Worm (Caenorhabditis elegans): ENCODE measurements around the gene perm-5.

perm-5 gene

DNA sequence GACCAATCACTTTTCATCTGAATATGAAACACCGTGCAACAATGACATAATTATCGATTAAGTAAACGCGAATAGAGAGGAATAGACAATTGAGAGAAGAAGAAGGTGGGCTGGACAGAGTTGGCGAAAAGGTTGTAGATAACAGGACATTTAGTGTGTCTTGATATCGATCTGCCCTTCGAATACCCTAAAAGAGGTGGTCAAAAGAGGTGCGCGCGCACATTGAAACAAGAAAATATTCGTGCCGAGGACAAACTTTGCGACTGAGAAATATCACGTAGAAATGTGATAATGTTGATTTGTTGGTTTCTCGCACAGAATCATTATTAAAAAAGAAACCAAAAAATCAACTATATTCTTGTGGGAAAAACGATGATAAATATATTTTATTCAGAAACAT is 46.6 kb upstream of the perm-5 start (continued):
- TF ChIP-seq D1046.2 (GFP tag; IDR thresholded peaks at IDR 0.05) (no peak), dmd-6 (GFP tag; IDR thresholded peaks at IDR 0.05) (peak; percentile 52), nhr-76 (tag; optimal IDR thresholded peaks at IDR 0.05) (no peak), tra-1 (GFP tag; IDR thresholded peaks at IDR 0.05) (no peak), rbr-2 (tag; optimal IDR thresholded peaks at IDR 0.05) (no peak), arid-1 (GFP tag; conservative IDR thresholded peaks at IDR 0.05) (no peak), ces-1 (GFP tag; optimal IDR thresholded peaks at IDR 0.05) (no peak), sdz-12 (GFP tag; optimal IDR thresholded peaks at IDR 0.05) (no peak), mxl-2 (GFP tag; conservative IDR thresholded peaks at IDR 0.05) (no peak)

DNA sequence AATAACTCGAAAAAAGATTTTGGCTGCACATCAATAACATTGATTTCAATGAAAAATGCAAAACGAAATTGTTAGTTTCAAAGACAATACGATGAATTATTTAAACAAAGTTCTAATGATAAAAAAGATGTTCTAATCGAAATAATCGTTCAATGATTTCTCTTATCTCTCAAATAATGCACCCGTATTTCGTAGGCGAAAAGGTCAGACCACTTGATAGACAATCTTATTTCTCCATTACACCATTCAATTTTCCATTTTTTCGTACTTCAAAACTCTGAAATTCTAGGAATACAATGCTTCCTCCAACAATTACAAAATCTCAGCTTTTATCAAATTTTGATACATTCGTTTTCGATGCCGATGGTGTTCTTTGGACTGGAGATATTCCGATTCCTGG is 40.8 kb upstream of the perm-5 start, which contains the start of gene C45E5.1:
TSS of gene C45E5.1 (plus strand) at position 290 of the 400 bp plus-strand sequence.
- no peak for TF ChIP-seq mdl-1 (tag; optimal IDR thresholded peaks at IDR 0.05)
- peak; percentile 40; the same call in 1 of the 2 replicates for TF ChIP-seq dmd-6 (GFP tag; IDR thresholded peaks at IDR 0.05)
- TF ChIP-seq lir-3 (tag; optimal IDR thresholded peaks at IDR 0.05) = no peak
- no peak for TF ChIP-seq daf-16 (GFP tag; optimal IDR thresholded peaks at IDR 0.05)
- TF ChIP-seq daf-16 (tag; optimal IDR thresholded peaks at IDR 0.05) = peak; percentile 56
- TF ChIP-seq dve-1 (tag; optimal IDR thresholded peaks at IDR 0.05; ENCODE audit: insufficient read depth) = peak; percentile 17
- peak; percentile 67 for TF ChIP-seq nhr-28 (tag; optimal IDR thresholded peaks at IDR 0.05)
- peak; percentile 10 for TF ChIP-seq nhr-77 (tag; optimal IDR thresholded peaks at IDR 0.05)
- TF ChIP-seq pqm-1 (tag; optimal IDR thresholded peaks at IDR 0.05) = peak; percentile 2
- no peak for TF ChIP-seq dmd-8 (GFP tag; IDR thresholded peaks at IDR 0.05)

- no peak for TF ChIP-seq nhr-10 (tag; optimal IDR thresholded peaks at IDR 0.05)
- no peak for TF ChIP-seq nhr-25 (tag; optimal IDR thresholded peaks at IDR 0.05; ENCODE audit: borderline replicate concordance, insufficient read depth)
- TF ChIP-seq ceh-32 (tag; optimal IDR thresholded peaks at IDR 0.05; ENCODE audit: poor library complexity) = no peak
- no peak for TF ChIP-seq spr-1 (tag; optimal IDR thresholded peaks at IDR 0.05)
- TF ChIP-seq daf-16 (GFP tag; optimal IDR thresholded peaks at IDR 0.05) = no peak
- TF ChIP-seq daf-16 (tag; optimal IDR thresholded peaks at IDR 0.05) = no peak
- TF ChIP-seq lin-13 (GFP tag; optimal IDR thresholded peaks at IDR 0.05) = no peak
- no peak for TF ChIP-seq ceh-82 (tag; optimal IDR thresholded peaks at IDR 0.05)
- TF ChIP-seq arid-1 (GFP tag; conservative IDR thresholded peaks at IDR 0.05) = no peak
Measured at ce11 chrIV:5741045-5741444, 37.8 kb upstream of the perm-5 start, which contains the start of gene chil-11. Gene chil-11, plus strand, starts transcription at chrIV:5741345.

DNA sequence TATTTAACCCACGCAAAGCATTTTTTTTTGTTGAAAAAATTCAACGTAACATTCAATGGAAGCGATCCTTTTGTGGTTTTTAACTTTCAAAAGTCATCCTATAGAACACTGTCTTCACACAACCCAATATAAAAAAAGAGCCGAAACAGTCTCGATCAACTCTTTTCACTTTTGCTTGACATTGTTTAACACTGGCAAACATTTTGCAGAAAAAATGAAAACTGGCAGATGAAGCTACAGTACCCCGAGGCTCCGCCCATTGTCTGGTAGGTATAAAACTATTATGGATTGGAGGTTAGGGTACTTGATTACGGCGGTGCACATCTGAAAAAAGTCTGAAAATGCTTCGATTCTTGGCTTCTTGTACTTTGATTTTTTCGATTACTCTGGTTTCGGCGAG is 31.5 kb upstream of the perm-5 start, which contains the start of gene cpg-18:
TSS of gene cpg-18 (plus strand) at position 301 of the 400 bp plus-strand sequence.
- TF ChIP-seq set-16 (GFP tag; IDR thresholded peaks at IDR 0.05) = no peak
- no peak for TF ChIP-seq F10B5.3 (tag; optimal IDR thresholded peaks at IDR 0.05)
- TF ChIP-seq madf-9 (GFP tag; conservative IDR thresholded peaks at IDR 0.05) = no peak
- no peak for TF ChIP-seq Y5F2A.4 (GFP tag; optimal IDR thresholded peaks at IDR 0.05)
- TF ChIP-seq ces-1 (GFP tag; optimal IDR thresholded peaks at IDR 0.05) = no peak
- no peak for TF ChIP-seq ctbp-1 (GFP tag; IDR thresholded peaks at IDR 0.05)

ce11 chrIV:5731597-5731996 is 28.3 kb upstream of the perm-5 start, which contains the start of gene H35B03.2:
Gene H35B03.2, minus strand, starts transcription at chrIV:5731674.
- TF ChIP-seq R02D3.7 (tag; optimal IDR thresholded peaks at IDR 0.05) (peak; percentile 92), zip-11 (GFP tag; IDR thresholded peaks at IDR 0.05) (no peak), D1046.2 (GFP tag; IDR thresholded peaks at IDR 0.05) (no peak), Y48G9A.11 (GFP tag; IDR thresholded peaks at IDR 0.05) (peak; percentile 99), nhr-76 (tag; optimal IDR thresholded peaks at IDR 0.05) (no peak), dve-1 (tag; optimal IDR thresholded peaks at IDR 0.05; ENCODE audit: insufficient read depth) (peak; percentile 31), aha-1 (tag) (peak; percentile 89), snpc-1.2 (GFP tag; IDR thresholded peaks at IDR 0.05) (peak; percentile 79), ceh-20 (GFP tag; IDR thresholded peaks at IDR 0.05) (no peak), aly-2 (tag; optimal IDR thresholded peaks at IDR 0.05) (no peak), tag-97 (GFP tag; IDR thresholded peaks at IDR 0.05) (no peak), fkh-10 (GFP tag; optimal IDR thresholded peaks at IDR 0.05) (no peak), daf-19 (GFP tag; conservative IDR thresholded peaks at IDR 0.05) (no peak), nhr-11 (tag; optimal IDR thresholded peaks at IDR 0.05) (no peak), hif-1 (tag; optimal IDR thresholded peaks at IDR 0.05) (peak in 1 of 2 experiments; percentile 6), unc-130 (GFP tag; optimal IDR thresholded peaks at IDR 0.05) (no peak), nhr-6 (tag; optimal IDR thresholded peaks at IDR 0.05) (peak; percentile 26), rbr-2 (tag; optimal IDR thresholded peaks at IDR 0.05) (peak; percentile 27), dpl-1 (GFP tag; optimal IDR thresholded peaks at IDR 0.05) (peak; percentile 97), fos-1 (tag; optimal IDR thresholded peaks at IDR 0.05) (no peak)
